Worm (Caenorhabditis elegans) whole organism, mixed stage, embryonic: ENCODE results near the gene T27E7.9.

Experiments
- ceh-43 ChIP-seq: fragments of 200-800 bp; sonication (Bioruptor generic); optimal IDR thresholded peaks from 2 replicates; lab custom pipeline; 2018; ENCODE audit warnings: mild to moderate bottlenecking, missing genetic modification characterization, moderate library complexity, missing compliant biosample characterization
- elt-1 ChIP-seq: sonication (generic microtip); optimal IDR thresholded peaks from 2 replicates; lab custom pipeline; 2017; ENCODE audit warnings: missing genetic modification characterization, mild to moderate bottlenecking, missing compliant biosample characterization, antibody characterized with exemption, moderate library complexity, borderline replicate concordance; ENCODE audit not compliant: insufficient read depth
- nhr-28 ChIP-seq: fragments of 150-350 bp; optimal IDR thresholded peaks from 2 replicates; lab custom pipeline; 2014; ENCODE audit warnings: missing biosample characterization, missing genetic modification characterization
- unc-62 ChIP-seq: fragments of 150-350 bp; optimal IDR thresholded peaks from 2 replicates; lab custom pipeline; 2014; ENCODE audit warnings: missing biosample characterization, missing genetic modification reagents, missing genetic modification characterization

DNA sequence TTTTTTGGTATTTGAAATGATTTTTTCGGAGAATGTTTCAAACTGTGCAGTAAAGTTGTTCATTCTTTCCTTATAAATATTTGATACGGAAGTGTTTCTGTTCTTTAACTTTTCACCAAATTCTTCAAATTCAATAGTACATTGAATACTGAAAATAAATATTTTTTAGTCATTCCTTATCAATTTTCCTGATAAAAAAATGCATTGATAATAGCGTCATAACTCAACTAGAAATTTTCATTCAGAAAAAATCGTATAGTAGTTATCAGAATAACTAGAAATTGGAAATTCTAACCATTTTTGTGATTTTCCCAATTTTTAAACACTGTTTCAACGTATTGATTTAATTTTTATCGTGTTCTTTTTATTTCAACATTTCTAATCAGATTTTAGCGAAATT is 10.1 kb upstream of the T27E7.9 start:
- TF ChIP-seq unc-62 (GFP tag; lab: Kevin White, UChicago) (no peak), ceh-43 (GFP tag; lab: Kevin White, UChicago) (no peak), elt-1 (tag; lab: Kevin White, UChicago) (no peak), nhr-28 (tag; lab: Kevin White, UChicago) (no peak)
